Worm (Caenorhabditis elegans): ENCODE results near the gene Y38H8A.4.

ce11 chrIV:13505662-13506061 lies 33.5 kb upstream of the Y38H8A.4 start, which contains the start of gene nlp-17:
- TF ChIP-seq pha-4 (GFP tag; IDR thresholded peaks at IDR 0.05) (no peak), pha-4 (tag; optimal IDR thresholded peaks at IDR 0.05) (no peak), lin-29 (GFP tag; IDR thresholded peaks at IDR 0.05) (no peak), nhr-76 (tag; optimal IDR thresholded peaks at IDR 0.05) (no peak), F44E2.7 (GFP tag; IDR thresholded peaks at IDR 0.05) (no peak)
